Worm (Caenorhabditis elegans): ENCODE results near the gene C05D9.3.
A peak's percentile ranks its signal among the peaks of the same experiment; 100 is the strongest.

Gene C05D9.3

DNA sequence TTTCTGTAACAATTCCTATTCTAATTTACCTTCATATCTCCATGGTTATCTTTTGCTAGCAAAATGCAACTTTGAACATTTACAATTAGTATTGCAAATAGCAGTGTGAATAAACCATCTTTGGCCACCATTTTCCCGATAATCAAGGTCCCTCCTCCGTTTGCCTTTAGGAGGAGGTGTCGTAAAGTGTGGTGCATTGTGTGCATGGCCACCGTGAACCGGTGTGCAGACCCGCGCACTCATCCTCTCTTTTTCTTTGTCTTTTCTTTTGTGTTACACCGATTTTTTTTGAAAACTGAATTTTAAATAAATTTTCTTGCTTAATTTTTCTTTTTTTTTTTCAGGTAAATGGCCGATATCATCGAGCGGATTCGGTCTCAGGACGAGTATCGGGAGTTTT is 14.9 kb upstream of the C05D9.3 start, which contains the start of the genes pigx-1 and rme-6 (continued):
- TF ChIP-seq grh-1 (GFP tag; IDR thresholded peaks at IDR 0.05) (no peak), aha-1 (tag; optimal IDR thresholded peaks at IDR 0.05) (no peak), pag-3 (tag; optimal IDR thresholded peaks at IDR 0.05; ENCODE audit: borderline replicate concordance, insufficient read depth) (no peak), lin-15B (tag; optimal IDR thresholded peaks at IDR 0.05) (no peak), hpl-2 (GFP tag; optimal IDR thresholded peaks at IDR 0.05) (no peak)

ce11 chrX:1103702-1104262 is 7.9 kb upstream of the C05D9.3 start, which contains the start of gene ife-4:
ife-4 (plus strand) TSS chrX:1104212.
- peak; percentile 43 for TF ChIP-seq snu-23 (GFP tag; optimal IDR thresholded peaks at IDR 0.05)
- no peak for TF ChIP-seq aly-2 (tag; optimal IDR thresholded peaks at IDR 0.05)
- TF ChIP-seq hlh-17 (GFP tag; optimal IDR thresholded peaks at IDR 0.05; ENCODE audit: borderline replicate concordance) = no peak
- TF ChIP-seq irx-1 (tag; optimal IDR thresholded peaks at IDR 0.05) = no peak
- no peak for TF ChIP-seq lin-13 (GFP tag; optimal IDR thresholded peaks at IDR 0.05)
- no peak for TF ChIP-seq nhr-76 (tag; optimal IDR thresholded peaks at IDR 0.05)
- TF ChIP-seq lir-3 (tag; optimal IDR thresholded peaks at IDR 0.05; ENCODE audit: poor library complexity) = peak; percentile 28
- TF ChIP-seq ztf-4 (tag; optimal IDR thresholded peaks at IDR 0.05) = no peak
- no peak for TF ChIP-seq unc-98 (GFP tag; IDR thresholded peaks at IDR 0.05)
- no peak for TF ChIP-seq nhr-20 (tag; optimal IDR thresholded peaks at IDR 0.05)
- no peak for TF ChIP-seq ceh-63 (GFP tag; optimal IDR thresholded peaks at IDR 0.05)
- TF ChIP-seq ceh-88 (GFP tag; IDR thresholded peaks at IDR 0.05) = no peak
- no peak for TF ChIP-seq nhr-84 (tag; optimal IDR thresholded peaks at IDR 0.05)
- TF ChIP-seq hpl-2 (GFP tag; optimal IDR thresholded peaks at IDR 0.05) = no peak
- no peak for TF ChIP-seq unc-30 (tag; optimal IDR thresholded peaks at IDR 0.05)
- no peak for TF ChIP-seq blmp-1 (tag; optimal IDR thresholded peaks at IDR 0.05)
- no peak for TF ChIP-seq C04F5.9 (tag; optimal IDR thresholded peaks at IDR 0.05)
- no peak for TF ChIP-seq unc-130 (tag; optimal IDR thresholded peaks at IDR 0.05)
- no peak for TF ChIP-seq fos-1 (tag; optimal IDR thresholded peaks at IDR 0.05)
- peak; percentile 20 for TF ChIP-seq nhr-47 (tag; optimal IDR thresholded peaks at IDR 0.05)
- TF ChIP-seq egl-13 (tag; optimal IDR thresholded peaks at IDR 0.05) = peak; percentile 35
- peak in 1 of 3 experiments; percentile 37 for TF ChIP-seq ceh-82 (tag; optimal IDR thresholded peaks at IDR 0.05)
- TF ChIP-seq F16B12.6 (tag; optimal IDR thresholded peaks at IDR 0.05) = no peak
- no peak for TF ChIP-seq nhr-28 (tag; optimal IDR thresholded peaks at IDR 0.05)
- TF ChIP-seq elt-2 (tag; optimal IDR thresholded peaks at IDR 0.05) = no peak
- TF ChIP-seq snpc-4 (tag; optimal IDR thresholded peaks at IDR 0.05) = no peak
- no peak for TF ChIP-seq xbp-1 (tag; optimal IDR thresholded peaks at IDR 0.05)
- no peak for TF ChIP-seq nhr-19 (GFP tag; conservative IDR thresholded peaks at IDR 0.05)
- TF ChIP-seq dpl-1 (GFP tag; optimal IDR thresholded peaks at IDR 0.05) = no peak
- TF ChIP-seq grh-1 (GFP tag; IDR thresholded peaks at IDR 0.05) = no peak
- no peak for TF ChIP-seq fkh-4 (tag; optimal IDR thresholded peaks at IDR 0.05; ENCODE audit: borderline replicate concordance)
- no peak for TF ChIP-seq vab-15 (tag; optimal IDR thresholded peaks at IDR 0.05)
- no peak for TF ChIP-seq mef-2 (tag; optimal IDR thresholded peaks at IDR 0.05)
- no peak for TF ChIP-seq Y116A8C.19 (tag; optimal IDR thresholded peaks at IDR 0.05; ENCODE audit: borderline replicate concordance)
- no peak for TF ChIP-seq mab-9 (GFP tag; IDR thresholded peaks at IDR 0.05)
- no peak for TF ChIP-seq rnt-1 (tag; optimal IDR thresholded peaks at IDR 0.05)
- no peak for TF ChIP-seq ama-1 (optimal IDR thresholded peaks at IDR 0.05)
- peak; percentile 22 for TF ChIP-seq nhr-71 (tag; optimal IDR thresholded peaks at IDR 0.05)
- no peak for TF ChIP-seq unc-62 (GFP tag; optimal IDR thresholded peaks at IDR 0.05)
- peak; percentile 76 for TF ChIP-seq mep-1 (tag; optimal IDR thresholded peaks at IDR 0.05)
- TF ChIP-seq nhr-77 (tag; optimal IDR thresholded peaks at IDR 0.05) = no peak
- no peak for TF ChIP-seq elt-3 (tag; optimal IDR thresholded peaks at IDR 0.05)
- TF ChIP-seq nhr-90 (tag; optimal IDR thresholded peaks at IDR 0.05; ENCODE audit: poor library complexity) = no peak
- TF ChIP-seq pqm-1 (tag; optimal IDR thresholded peaks at IDR 0.05) = no peak
- TF ChIP-seq lin-39 (tag; optimal IDR thresholded peaks at IDR 0.05) = no peak
- peak; percentile 14 for TF ChIP-seq tbx-2 (tag; optimal IDR thresholded peaks at IDR 0.05)
- TF ChIP-seq fkh-8 (tag; optimal IDR thresholded peaks at IDR 0.05) = peak; percentile 7
- TF ChIP-seq egl-27 (tag; optimal IDR thresholded peaks at IDR 0.05) = no peak
